Worm (Caenorhabditis elegans): ENCODE results near the gene C07G3.15.

ce11 chrV:3477496-3477895, 19.3 kb downstream of the C07G3.15 start, which contains the start of gene srbc-31:
- TF ChIP-seq him-1 (tag; optimal IDR thresholded peaks at IDR 0.05) (no peak), W03F9.2 (tag; optimal IDR thresholded peaks at IDR 0.05) (no peak)
